Worm (Caenorhabditis elegans): ENCODE results near the gene vkmt-1.

- TF ChIP-seq mep-1 (tag; optimal IDR thresholded peaks at IDR 0.05) (no peak), hlh-30 (tag; optimal IDR thresholded peaks at IDR 0.05; ENCODE audit: insufficient read depth) (no peak), unc-39 (tag; optimal IDR thresholded peaks at IDR 0.05) (no peak), R02D3.7 (tag; optimal IDR thresholded peaks at IDR 0.05) (no peak), daf-12 (tag; optimal IDR thresholded peaks at IDR 0.05) (no peak), set-16 (GFP tag; IDR thresholded peaks at IDR 0.05) (no peak), daf-19 (GFP tag; conservative IDR thresholded peaks at IDR 0.05) (no peak), nhr-6 (tag; optimal IDR thresholded peaks at IDR 0.05) (no peak), unc-62 (GFP tag; optimal IDR thresholded peaks at IDR 0.05 in 1 of 2) (peak in 1 of 2 experiments; percentile 44), unc-62 (tag; optimal IDR thresholded peaks at IDR 0.05) (no peak)
These were observed 4.3 kb downstream of the vkmt-1 start, which contains the start of gene hpo-12 for ce11 chrIV:12282873-12283272.

All from whole organism, L4 larva.